Fruit fly (Drosophila melanogaster): Measurements from ENCODE around the gene RpL27.

Gene RpL27

dm6 chr3R:25646882-25647518 is 37.9 kb downstream of the RpL27 start (continued):
- TF ChIP-seq wdn (GFP tag; IDR thresholded peaks at IDR 0.05) (peak; percentile 86), sna (GFP tag; IDR thresholded peaks at IDR 0.05; ENCODE audit: partially characterized antibody) (peak; percentile 96), ftz-f1 (GFP tag; optimal IDR thresholded peaks at IDR 0.05) (peak; percentile 81), inv (GFP tag; IDR thresholded peaks at IDR 0.05; ENCODE audit: partially characterized antibody) (peak; percentile 91), Pdp1 (GFP tag; optimal IDR thresholded peaks at IDR 0.05) (peak; percentile 87 to 96), zf30C (GFP tag; optimal IDR thresholded peaks at IDR 0.05) (no peak), CG2120 (GFP tag; optimal IDR thresholded peaks at IDR 0.05) (peak; percentile 97), insv (GFP tag; optimal IDR thresholded peaks at IDR 0.05) (peak in 1 of 2 experiments; percentile 73), CG1603 (tag; optimal IDR thresholded peaks at IDR 0.05) (peak; percentile 95), cg (GFP tag; optimal IDR thresholded peaks at IDR 0.05) (peak; percentile 97), CG16863 (GFP tag; optimal IDR thresholded peaks at IDR 0.05) (peak; percentile 97), Hr78 (GFP tag; optimal IDR thresholded peaks at IDR 0.05) (peak in 1 of 2 experiments; percentile 45), kay (GFP tag; optimal IDR thresholded peaks at IDR 0.05) (peak; percentile 91), CG11247 (GFP tag; IDR thresholded peaks at IDR 0.05) (peak; percentile 86), CG12104 (GFP tag; optimal IDR thresholded peaks at IDR 0.05) (peak; percentile 88), CG4854 (GFP tag; optimal IDR thresholded peaks at IDR 0.05) (peak; percentile 77), CG17385 (GFP tag; optimal IDR thresholded peaks at IDR 0.05) (peak; percentile 85), vfl (GFP tag; optimal IDR thresholded peaks at IDR 0.05) (peak; percentile 95), pros (GFP tag; optimal IDR thresholded peaks at IDR 0.05) (peak; percentile 34), al (GFP tag; IDR thresholded peaks at IDR 0.05) (peak; percentile 91), CG12219 (GFP tag; optimal IDR thresholded peaks at IDR 0.05) (peak; percentile 84), hkb (optimal IDR thresholded peaks at IDR 0.05) (peak; percentile 71), hkb (GFP tag; IDR thresholded peaks at IDR 0.05) (peak; percentile 84), CG8388 (GFP tag; optimal IDR thresholded peaks at IDR 0.05) (peak; percentile 83), nerfin-1 (tag; optimal IDR thresholded peaks at IDR 0.05) (peak; percentile 89), nerfin-2 (GFP tag; IDR thresholded peaks at IDR 0.05; ENCODE audit: partially characterized antibody) (peak; percentile 67), fd96Cb (tag; optimal IDR thresholded peaks at IDR 0.05) (peak; percentile 82), sens-2 (GFP tag; IDR thresholded peaks at IDR 0.05) (peak; percentile 80), ap (GFP tag; IDR thresholded peaks at IDR 0.05) (peak; percentile 77), fd64A (GFP tag; optimal IDR thresholded peaks at IDR 0.05) (peak; percentile 70), lov (optimal IDR thresholded peaks at IDR 0.05) (no peak), lov (GFP tag; IDR thresholded peaks at IDR 0.05) (peak; percentile 71; the same call in 1 of the 3 replicates), eyg (GFP tag; optimal IDR thresholded peaks at IDR 0.05) (peak; percentile 94), CG1647 (GFP tag; optimal IDR thresholded peaks at IDR 0.05) (peak; percentile 91), Elba2 (GFP tag; optimal IDR thresholded peaks at IDR 0.05) (peak; percentile 74), CG18011 (GFP tag; optimal IDR thresholded peaks at IDR 0.05) (peak; percentile 86), knrl (GFP tag; IDR thresholded peaks at IDR 0.05; ENCODE audit: partially characterized antibody) (peak; percentile 95), Chrac-16 (GFP tag; optimal IDR thresholded peaks at IDR 0.05) (peak; percentile 96), zen (tag; optimal IDR thresholded peaks at IDR 0.05) (peak; percentile 83), CG10543 (GFP tag; optimal IDR thresholded peaks at IDR 0.05) (peak; percentile 96), MESR4 (GFP tag; optimal IDR thresholded peaks at IDR 0.05) (peak; percentile 15), CG13123 (GFP tag; optimal IDR thresholded peaks at IDR 0.05) (peak; percentile 86), tup (GFP tag; optimal IDR thresholded peaks at IDR 0.05) (peak; percentile 68), CG12299 (tag; optimal IDR thresholded peaks at IDR 0.05) (peak; percentile 86), tna (GFP tag; IDR thresholded peaks at IDR 0.05; ENCODE audit: partially characterized antibody) (peak; percentile 70), mam (GFP tag; optimal IDR thresholded peaks at IDR 0.05) (peak; percentile 98), CG11085 (GFP tag; IDR thresholded peaks at IDR 0.05) (peak; percentile 91), CG11723 (GFP tag; optimal IDR thresholded peaks at IDR 0.05) (peak; percentile 90), CG31441 (GFP tag; IDR thresholded peaks at IDR 0.05) (peak; percentile 89)

All from whole organism, embryonic.